Fruit fly (Drosophila melanogaster): ENCODE data around the gene Naa30A.

The Naa30A gene

dm6 chrX:1392875-1393274, 51.0 kb downstream of the Naa30A start, which contains the start of gene Rilpl (continued):
- TF ChIP-seq vfl (GFP tag; optimal IDR thresholded peaks at IDR 0.05), result no peak

All from whole organism, embryonic.